Worm (Caenorhabditis elegans) whole organism, L3 larva: ENCODE data around the gene F11C7.2.

Experiments used
- ceh-28 ChIP-seq: fragments of 150-350 bp; optimal IDR thresholded peaks from 2 replicates; lab custom pipeline; 2014; ENCODE audit warnings: missing biosample characterization, missing genetic modification reagents, missing genetic modification characterization
- elt-3 ChIP-seq, 3 experiments: fragments of 150-350 bp in 1 of 3; sonication (generic microtip) in 2 of 3; optimal IDR thresholded peaks; 2 replicates in 2 of 3; 4 replicates in 1 of 3; lab custom pipeline; 2014 to 2017; ENCODE audit warnings: missing biosample characterization in 3 of 3, missing genetic modification characterization in 3 of 3
- fos-1 ChIP-seq: fragments of 150-350 bp; optimal IDR thresholded peaks from 2 replicates; lab custom pipeline; 2014; ENCODE audit warnings: missing biosample characterization, missing genetic modification characterization
- mdl-1 ChIP-seq: fragments of 150-350 bp; optimal IDR thresholded peaks from 2 replicates; lab custom pipeline; 2014; ENCODE audit warnings: missing biosample characterization, missing genetic modification characterization
- nhr-12 ChIP-seq: fragments of 150-350 bp; optimal IDR thresholded peaks from 2 replicates; lab custom pipeline; 2014; ENCODE audit warnings: missing biosample characterization, missing genetic modification characterization
- nhr-237 ChIP-seq: fragments of 150-350 bp; optimal IDR thresholded peaks from 2 replicates; lab custom pipeline; 2014; ENCODE audit warnings: missing biosample characterization, missing genetic modification characterization

ce11 chrX:17368542-17368941 lies 28.1 kb upstream of the F11C7.2 start, which contains the start of gene mfsd-10:
- TF ChIP-seq nhr-237 (no peak), ceh-28 (tag; lab: Kevin White, UChicago) (no peak), fos-1 (tag; lab: Kevin White, UChicago) (no peak), elt-3 (tag; optimal IDR thresholded peaks at IDR 0.05; lab: Kevin White, UChicago) (no peak), mdl-1 (tag; lab: Kevin White, UChicago) (no peak), nhr-12 (no peak)
